Fruit fly (Drosophila melanogaster): ENCODE results near the gene CG10077.

The CG10077 gene

DNA sequence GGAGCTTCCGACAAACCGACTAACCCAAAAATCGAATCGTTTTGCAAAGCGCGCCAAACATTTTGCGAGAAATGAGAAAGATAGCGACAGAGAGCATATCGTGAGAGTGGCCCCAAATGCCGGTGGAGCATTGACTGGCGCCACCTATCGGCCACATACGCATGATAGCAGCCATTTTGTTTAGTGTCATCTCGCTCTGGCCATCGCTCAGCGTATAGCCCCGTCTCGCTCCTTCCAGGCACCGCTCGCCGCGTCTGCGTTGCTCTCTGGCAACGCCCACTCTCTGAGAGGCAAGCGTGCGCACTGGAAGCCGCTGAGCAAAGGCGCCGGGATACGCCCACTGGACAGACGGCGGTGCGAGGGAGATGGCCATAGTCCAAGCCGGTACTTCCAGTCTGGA lies 51.7 kb downstream of the CG10077 start:
- TF ChIP-seq sage (GFP tag; optimal IDR thresholded peaks at IDR 0.05) (no peak), dsf (GFP tag; optimal IDR thresholded peaks at IDR 0.05; ENCODE audit: borderline replicate concordance) (no peak), dmrt93B (GFP tag; optimal IDR thresholded peaks at IDR 0.05) (no peak), N (GFP tag; optimal IDR thresholded peaks at IDR 0.05) (no peak), ey (GFP tag; optimal IDR thresholded peaks at IDR 0.05) (no peak), CG32264 (GFP tag; optimal IDR thresholded peaks at IDR 0.05) (no peak), tai (GFP tag; optimal IDR thresholded peaks at IDR 0.05) (no peak), HLH106 (tag; optimal IDR thresholded peaks at IDR 0.05) (peak; percentile 1), lola (GFP tag; optimal IDR thresholded peaks at IDR 0.05) (no peak), OdsH (GFP tag; optimal IDR thresholded peaks at IDR 0.05) (peak; percentile 14), usp (GFP tag; optimal IDR thresholded peaks at IDR 0.05) (no peak), Dfd (GFP tag; optimal IDR thresholded peaks at IDR 0.05) (no peak), Rel (GFP tag; optimal IDR thresholded peaks at IDR 0.05) (no peak), Rel (tag; optimal IDR thresholded peaks at IDR 0.05) (no peak), Myc (optimal IDR thresholded peaks at IDR 0.05) (no peak), Hnf4 (GFP tag; optimal IDR thresholded peaks at IDR 0.05) (no peak), h (GFP tag; optimal IDR thresholded peaks at IDR 0.05) (peak; percentile 19), Dif (GFP tag; optimal IDR thresholded peaks at IDR 0.05; ENCODE audit: partially characterized antibody) (peak; percentile 87), jim (GFP tag; optimal IDR thresholded peaks at IDR 0.05) (no peak), fru (GFP tag; optimal IDR thresholded peaks at IDR 0.05) (no peak), woc (GFP tag; optimal IDR thresholded peaks at IDR 0.05) (no peak), sv (GFP tag; optimal IDR thresholded peaks at IDR 0.05) (peak; percentile 3), Hr83 (GFP tag; optimal IDR thresholded peaks at IDR 0.05; ENCODE audit: poor library complexity, severe bottlenecking) (peak; percentile 12), dl (GFP tag; optimal IDR thresholded peaks at IDR 0.05; ENCODE audit: insufficient read depth in 1 of 2, partially characterized antibody in 2 of 2) (peak in 1 of 2 experiments; percentile 80), foxo (GFP tag; optimal IDR thresholded peaks at IDR 0.05) (no peak), CG9705 (GFP tag; optimal IDR thresholded peaks at IDR 0.05) (no peak), psq (GFP tag; optimal IDR thresholded peaks at IDR 0.05) (no peak), GATAd (GFP tag; optimal IDR thresholded peaks at IDR 0.05) (no peak), CrebA (GFP tag; optimal IDR thresholded peaks at IDR 0.05; ENCODE audit: borderline replicate concordance) (no peak), Vsx2 (GFP tag; optimal IDR thresholded peaks at IDR 0.05; ENCODE audit: partially characterized antibody) (peak; percentile 76), Abd-B (GFP tag; optimal IDR thresholded peaks at IDR 0.05) (no peak), brk (GFP tag; optimal IDR thresholded peaks at IDR 0.05) (no peak), br (GFP tag; optimal IDR thresholded peaks at IDR 0.05) (no peak), pan (optimal IDR thresholded peaks at IDR 0.05) (no peak), Sp1 (GFP tag; optimal IDR thresholded peaks at IDR 0.05) (no peak), Hr78 (GFP tag; optimal IDR thresholded peaks at IDR 0.05) (no peak), rgr (GFP tag; optimal IDR thresholded peaks at IDR 0.05) (no peak), Jra (GFP tag; optimal IDR thresholded peaks at IDR 0.05) (no peak), Mio (GFP tag; optimal IDR thresholded peaks at IDR 0.05) (no peak)

All from whole organism, wandering third instar larva.